Worm (Caenorhabditis elegans) whole organism, L1 larva: ENCODE measurements around the gene F23B12.1.

ENCODE experiments used
- C16A3.4 ChIP-seq: fragments of 150-350 bp; optimal IDR thresholded peaks from 2 replicates; lab custom pipeline; 2014; ENCODE audit warnings: missing biosample characterization, missing genetic modification characterization
- F16B12.6 ChIP-seq: fragments of 150-350 bp; optimal IDR thresholded peaks from 2 replicates; lab custom pipeline; 2014; ENCODE audit warnings: missing biosample characterization, missing genetic modification characterization
- Y116A8C.19 ChIP-seq: sonication (generic microtip); optimal IDR thresholded peaks from 2 replicates; lab custom pipeline; 2016; ENCODE audit warnings: missing compliant biosample characterization, missing genetic modification characterization, borderline replicate concordance
- aha-1 ChIP-seq: fragments of 150-350 bp; optimal IDR thresholded peaks from 2 replicates; lab custom pipeline; 2014; ENCODE audit warnings: missing biosample characterization, missing genetic modification characterization
- ceh-8 ChIP-seq: fragments of 200-800 bp; sonication (Bioruptor generic); optimal IDR thresholded peaks from 2 replicates; lab custom pipeline; 2018; ENCODE audit warnings: mild to moderate bottlenecking, missing genetic modification characterization, moderate library complexity, missing compliant biosample characterization
- ceh-88 ChIP-seq: fragments of 200-800 bp; sonication (Bioruptor generic); IDR thresholded peaks from 2 replicates; pipeline ENCODE4 v1.3.6; 2022; ENCODE audit warnings: missing genetic modification characterization, missing compliant biosample characterization
- ceh-90 ChIP-seq: sonication (generic microtip); optimal IDR thresholded peaks from 2 replicates; lab custom pipeline; 2016; ENCODE audit warnings: missing genetic modification characterization, missing compliant biosample characterization
- efl-1 ChIP-seq, 4 experiments: fragments of 150-350 bp; optimal IDR thresholded peaks in 3 of 4; peaks in 1 of 4; 1 replicate in 1 of 4; 2 replicates in 3 of 4; lab custom pipeline; 2014; ENCODE audit warnings: missing biosample characterization in 2 of 4, missing genetic modification characterization in 2 of 4, missing genetic modification reagents in 2 of 4
- elt-2 ChIP-seq: sonication (generic microtip); optimal IDR thresholded peaks from 2 replicates; lab custom pipeline; 2016; ENCODE audit warnings: missing genetic modification characterization, mild to moderate bottlenecking, inconsistent platforms, missing compliant biosample characterization, missing genetic modification reagents
- ets-5 ChIP-seq: fragments of 200-800 bp; sonication (Bioruptor generic); IDR thresholded peaks from 2 replicates; pipeline ENCODE4 v1.3.6; 2022; ENCODE audit warnings: missing genetic modification characterization, missing compliant biosample characterization
- fkh-4 ChIP-seq: sonication (generic microtip); optimal IDR thresholded peaks from 2 replicates; lab custom pipeline; 2016; ENCODE audit warnings: missing compliant biosample characterization, missing genetic modification characterization, borderline replicate concordance
- fkh-8 ChIP-seq: sonication (generic microtip); optimal IDR thresholded peaks from 2 replicates; lab custom pipeline; 2016; ENCODE audit warnings: mild to moderate bottlenecking, missing genetic modification characterization, missing compliant biosample characterization
- fos-1 ChIP-seq: fragments of 150-350 bp; optimal IDR thresholded peaks from 2 replicates; lab custom pipeline; 2014; ENCODE audit warnings: missing biosample characterization, missing genetic modification characterization
- hlh-17 ChIP-seq: fragments of 200-800 bp; sonication (Bioruptor generic); optimal IDR thresholded peaks from 2 replicates; lab custom pipeline; 2018; ENCODE audit warnings: missing genetic modification characterization, mild to moderate bottlenecking, missing compliant biosample characterization, moderate library complexity, borderline replicate concordance
- hlh-4 ChIP-seq: sonication (generic microtip); optimal IDR thresholded peaks from 2 replicates; lab custom pipeline; 2016; ENCODE audit warnings: mild to moderate bottlenecking, missing genetic modification characterization, missing compliant biosample characterization
- irx-1 ChIP-seq: sonication (generic microtip); optimal IDR thresholded peaks from 2 replicates; lab custom pipeline; 2016; ENCODE audit warnings: missing genetic modification characterization, missing compliant biosample characterization
- isw-1 ChIP-seq: fragments of 200-800 bp; sonication (Bioruptor generic); IDR thresholded peaks from 2 replicates; pipeline ENCODE4 v1.3.6; 2022; ENCODE audit warnings: missing genetic modification characterization, missing compliant biosample characterization
- jun-1 ChIP-seq: fragments of 150-350 bp; optimal IDR thresholded peaks from 2 replicates; lab custom pipeline; 2014; ENCODE audit warnings: missing biosample characterization, missing genetic modification reagents, missing genetic modification characterization
- lin-14 ChIP-seq: fragments of 200-800 bp; sonication (Bioruptor generic); optimal IDR thresholded peaks from 2 replicates; lab custom pipeline; 2018; ENCODE audit warnings: mild to moderate bottlenecking, missing genetic modification characterization, moderate library complexity, missing compliant biosample characterization
- lin-15B ChIP-seq: fragments of 150-350 bp; sonication (generic microtip); optimal IDR thresholded peaks from 3 replicates; lab custom pipeline; 2014; ENCODE audit warnings: missing biosample characterization, missing genetic modification characterization
- lin-35 ChIP-seq, 2 experiments: fragments of 150-350 bp; optimal IDR thresholded peaks; 2 replicates each; lab custom pipeline; 2014; ENCODE audit warnings: missing biosample characterization in 2 of 2, missing genetic modification characterization in 2 of 2, missing genetic modification reagents in 2 of 2
- lir-3 ChIP-seq: sonication (generic microtip); optimal IDR thresholded peaks from 2 replicates; lab custom pipeline; 2016; ENCODE audit warnings: mild to moderate bottlenecking, missing genetic modification characterization, moderate library complexity, missing compliant biosample characterization; ENCODE audit not compliant: poor library complexity
- mab-9 ChIP-seq: fragments of 200-800 bp; sonication (Bioruptor generic); IDR thresholded peaks from 2 replicates; pipeline ENCODE4 v1.3.6; 2022; ENCODE audit warnings: missing genetic modification reagents, missing genetic modification characterization, missing compliant biosample characterization
- mdl-1 ChIP-seq, 2 experiments: fragments of 150-350 bp; optimal IDR thresholded peaks; 2 replicates each; lab custom pipeline; 2014 to 2017; ENCODE audit warnings: missing biosample characterization in 2 of 2, missing genetic modification characterization in 2 of 2, inconsistent platforms in 1 of 2
- mep-1 ChIP-seq: fragments of 150-350 bp; optimal IDR thresholded peaks from 2 replicates; lab custom pipeline; 2014; ENCODE audit warnings: missing biosample characterization, missing genetic modification characterization
- nhr-11 ChIP-seq: fragments of 150-350 bp; optimal IDR thresholded peaks from 2 replicates; lab custom pipeline; 2014; ENCODE audit warnings: missing biosample characterization, missing genetic modification characterization
- nhr-20 ChIP-seq: sonication (generic microtip); optimal IDR thresholded peaks from 2 replicates; lab custom pipeline; 2016; ENCODE audit warnings: mild to moderate bottlenecking, missing genetic modification characterization, missing compliant biosample characterization
- nhr-28 ChIP-seq: fragments of 150-350 bp; optimal IDR thresholded peaks from 2 replicates; lab custom pipeline; 2014; ENCODE audit warnings: missing biosample characterization, missing genetic modification characterization
- nhr-47 ChIP-seq: sonication (generic microtip); optimal IDR thresholded peaks from 2 replicates; lab custom pipeline; 2016; ENCODE audit warnings: mild to moderate bottlenecking, missing genetic modification characterization, moderate library complexity, missing compliant biosample characterization
- nhr-71 ChIP-seq: sonication (generic microtip); optimal IDR thresholded peaks from 2 replicates; lab custom pipeline; 2016; ENCODE audit warnings: mild to moderate bottlenecking, missing genetic modification characterization, moderate library complexity, missing compliant biosample characterization
- nhr-77 ChIP-seq: fragments of 150-350 bp; optimal IDR thresholded peaks from 2 replicates; lab custom pipeline; 2014; ENCODE audit warnings: missing biosample characterization, missing genetic modification characterization
- nhr-85 ChIP-seq: sonication (generic microtip); peaks from one replicate; lab custom pipeline; 2016; ENCODE audit warnings: missing genetic modification characterization, inconsistent platforms, missing compliant biosample characterization
- nhr-90 ChIP-seq: sonication (generic microtip); optimal IDR thresholded peaks from 2 replicates; lab custom pipeline; 2016; ENCODE audit warnings: mild to moderate bottlenecking, missing genetic modification characterization, missing compliant biosample characterization; ENCODE audit not compliant: poor library complexity
- pag-3 ChIP-seq: sonication (generic microtip); optimal IDR thresholded peaks from 2 replicates; lab custom pipeline; 2017; ENCODE audit warnings: missing genetic modification characterization, mild to moderate bottlenecking, missing compliant biosample characterization, antibody characterized with exemption, borderline replicate concordance; ENCODE audit not compliant: insufficient read depth
- pax-3 ChIP-seq: fragments of 200-800 bp; sonication (Bioruptor generic); optimal IDR thresholded peaks from 2 replicates; lab custom pipeline; 2018; ENCODE audit warnings: mild to moderate bottlenecking, missing genetic modification characterization, moderate library complexity, missing compliant biosample characterization
- rnt-1 ChIP-seq: sonication (generic microtip); optimal IDR thresholded peaks from 2 replicates; lab custom pipeline; 2016; ENCODE audit warnings: mild to moderate bottlenecking, missing genetic modification characterization, moderate library complexity, missing compliant biosample characterization
- unc-130 ChIP-seq: fragments of 150-350 bp; optimal IDR thresholded peaks from 2 replicates; lab custom pipeline; 2017; ENCODE audit warnings: missing biosample characterization, missing genetic modification characterization, inconsistent platforms
- unc-62 ChIP-seq: fragments of 150-350 bp; optimal IDR thresholded peaks from 2 replicates; lab custom pipeline; 2014; ENCODE audit warnings: missing biosample characterization, missing genetic modification reagents, missing genetic modification characterization
- vab-15 ChIP-seq: sonication (generic microtip); optimal IDR thresholded peaks from 2 replicates; lab custom pipeline; 2017; ENCODE audit warnings: missing genotype, mild to moderate bottlenecking, missing genetic modification characterization, missing compliant biosample characterization
- zip-4 ChIP-seq: fragments of 200-800 bp; sonication (Bioruptor generic); optimal IDR thresholded peaks from 2 replicates; lab custom pipeline; 2018; ENCODE audit warnings: mild to moderate bottlenecking, missing genetic modification characterization, moderate library complexity, missing compliant biosample characterization
- ztf-11 ChIP-seq, 2 experiments: sonication (generic microtip); optimal IDR thresholded peaks; 2 replicates each; lab custom pipeline; 2016 to 2017; ENCODE audit warnings: missing genetic modification characterization in 2 of 2, missing biosample characterization in 1 of 2, missing compliant biosample characterization in 1 of 2
- ztf-4 ChIP-seq: fragments of 150-350 bp; optimal IDR thresholded peaks from 2 replicates; lab custom pipeline; 2014; ENCODE audit warnings: missing biosample characterization, missing genetic modification characterization

F23B12.1 gene

DNA sequence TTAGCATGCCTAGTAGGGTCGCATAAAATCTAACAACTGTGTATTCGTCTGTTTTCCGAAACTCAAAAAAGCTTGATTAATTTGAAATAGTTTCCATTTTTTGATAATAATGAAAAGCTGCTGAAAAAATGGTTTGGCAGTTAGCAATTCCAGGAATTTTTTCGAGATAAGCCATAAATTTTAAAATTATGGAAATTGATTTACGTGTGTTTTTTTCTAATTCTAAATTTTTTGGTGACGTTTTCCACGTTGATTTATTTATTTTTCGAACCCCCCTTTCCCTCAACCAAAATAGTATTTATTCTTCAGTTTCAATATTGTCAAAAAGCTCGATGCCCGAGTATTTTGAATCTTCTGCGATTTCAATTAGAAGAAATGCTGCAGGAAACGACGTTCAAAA, at the start of gene F23B12.1:
TSS of gene F23B12.1 (plus strand) at position 301 of the 400 bp plus-strand sequence.
- TF ChIP-seq ceh-90 (tag; lab: Kevin White, UChicago) (no peak), nhr-77 (no peak), hlh-17 (GFP tag; lab: Kevin White, UChicago) (no peak), ceh-88 (GFP tag; lab: Robert Waterston, UW) (no peak), mab-9 (GFP tag; lab: Robert Waterston, UW) (no peak), fkh-4 (no peak), efl-1 (optimal IDR thresholded peaks at IDR 0.05; lab: Kevin White, UChicago) (no peak), efl-1 (GFP tag; optimal IDR thresholded peaks at IDR 0.05 in 1 of 2; lab: Kevin White, UChicago) (no peak), nhr-47 (no peak), jun-1 (tag; lab: Kevin White, UChicago) (no peak), ztf-11 (tag; optimal IDR thresholded peaks at IDR 0.05; lab: Kevin White, UChicago) (no peak), lin-14 (GFP tag; lab: Kevin White, UChicago) (no peak), elt-2 (tag; lab: Kevin White, UChicago) (no peak), mep-1 (no peak), ets-5 (GFP tag; lab: Robert Waterston, UW) (no peak), lin-15B (tag; lab: Kevin White, UChicago) (no peak), Y116A8C.19 (tag; lab: Kevin White, UChicago) (no peak), pag-3 (tag; lab: Kevin White, UChicago) (no peak)

DNA sequence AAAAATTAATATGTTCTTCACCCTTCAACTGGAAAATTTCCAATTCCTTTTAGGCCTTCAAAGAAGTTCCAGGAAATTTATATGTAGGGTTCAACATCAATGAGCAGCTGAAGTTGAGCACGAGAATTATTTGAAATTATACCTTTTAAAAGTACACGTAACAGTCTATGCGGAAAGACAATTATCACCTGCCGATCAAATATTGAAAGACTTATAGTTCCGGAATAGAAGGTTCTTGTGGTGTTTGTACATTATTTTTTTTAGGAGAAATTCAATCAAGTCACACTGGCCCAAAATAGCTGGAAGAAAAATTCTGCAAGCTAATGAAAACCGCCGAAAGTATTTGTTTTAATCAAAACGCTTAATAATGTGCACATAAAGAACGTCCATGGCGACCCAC, 48.7 kb upstream of the F23B12.1 start:
- TF ChIP-seq nhr-71 (tag; lab: Kevin White, UChicago) (peak; percentile 10), pax-3 (peak; percentile 4), efl-1 (optimal IDR thresholded peaks at IDR 0.05; lab: Kevin White, UChicago) (no peak), efl-1 (GFP tag; optimal IDR thresholded peaks at IDR 0.05 in 1 of 2; lab: Kevin White, UChicago) (no peak), nhr-90 (tag; lab: Kevin White, UChicago) (no peak), nhr-11 (tag; lab: Kevin White, UChicago) (no peak), ceh-90 (tag; lab: Kevin White, UChicago) (no peak), hlh-4 (tag; lab: Kevin White, UChicago) (peak; percentile 55), fkh-8 (tag; lab: Kevin White, UChicago) (peak; percentile 8)

DNA sequence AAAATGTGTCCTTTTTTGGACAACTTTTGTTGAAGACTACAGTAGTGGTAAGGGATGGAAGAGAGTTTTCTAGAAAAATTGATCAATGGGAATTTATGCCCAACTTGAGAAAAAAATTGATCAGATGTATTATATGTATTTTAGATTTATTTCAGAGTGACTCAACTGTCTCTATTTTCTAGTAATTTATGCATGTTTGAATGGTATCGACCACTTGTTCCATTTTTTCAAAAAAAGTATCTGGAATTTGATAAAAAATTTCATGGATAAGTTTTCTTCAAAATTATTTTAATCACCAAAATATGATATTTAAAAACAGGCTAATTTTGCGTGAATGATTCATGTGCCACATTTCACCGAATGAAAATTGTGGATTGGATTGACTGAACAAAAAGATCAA, 37.1 kb upstream of the F23B12.1 start, which contains the start of gene C15H11.10:
TSS of gene C15H11.10 (plus strand) at position 301 of the 400 bp plus-strand sequence.
- TF ChIP-seq unc-130 (tag; lab: Kevin White, UChicago), result no peak
- no peak for TF ChIP-seq nhr-28
- no peak for TF ChIP-seq lin-35 (GFP tag; optimal IDR thresholded peaks at IDR 0.05; lab: Kevin White, UChicago)
- no peak for TF ChIP-seq nhr-11 (tag; lab: Kevin White, UChicago)
- no peak for TF ChIP-seq aha-1 (tag; lab: Kevin White, UChicago)
- no peak for TF ChIP-seq ceh-8 (GFP tag; lab: Kevin White, UChicago)

DNA sequence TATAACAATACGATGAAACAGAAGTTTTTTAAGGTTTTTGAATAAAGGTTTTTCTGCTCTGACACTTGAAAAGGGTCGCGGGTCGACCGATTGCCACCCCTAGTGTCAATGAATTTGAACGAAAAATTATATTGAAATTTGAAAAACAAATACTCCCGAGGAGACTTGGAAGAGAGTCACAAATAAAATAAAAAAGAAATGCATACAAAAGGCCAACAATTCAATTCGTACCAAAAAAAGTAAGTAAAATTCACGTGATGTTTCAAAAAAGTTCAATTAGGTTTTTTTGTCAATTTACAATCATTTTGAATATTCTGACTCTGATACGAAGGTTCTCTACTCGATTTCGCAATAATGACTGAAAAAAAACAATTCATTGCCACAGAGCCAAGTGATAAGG, 35.5 kb upstream of the F23B12.1 start, which contains the start of gene C15H11.1:
TSS of gene C15H11.1 (plus strand) at position 301 of the 400 bp plus-strand sequence.
- TF ChIP-seq lir-3 (tag; lab: Kevin White, UChicago) (no peak), isw-1 (GFP tag; lab: Robert Waterston, UW) (no peak), mdl-1 (tag; optimal IDR thresholded peaks at IDR 0.05; lab: Kevin White, UChicago) (no peak)

DNA sequence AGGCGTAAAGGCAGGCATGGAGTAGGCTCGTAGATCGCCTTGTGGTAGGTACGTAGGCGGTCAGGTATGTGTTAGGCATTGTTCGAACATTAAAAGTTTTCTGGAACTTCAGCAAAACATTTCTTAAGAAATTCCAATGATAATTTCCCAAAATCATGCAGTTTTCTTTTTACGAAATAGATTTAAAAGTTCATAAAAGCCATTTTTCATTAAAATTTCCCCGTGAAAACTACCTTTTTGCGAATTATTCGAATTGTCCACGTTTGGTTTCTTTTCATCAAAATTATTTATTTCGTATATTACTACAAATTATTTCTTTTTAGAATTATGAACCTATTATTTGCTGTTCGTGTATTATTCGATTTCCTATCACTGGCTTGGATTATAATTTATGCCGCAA, 34.2 kb upstream of the F23B12.1 start, which contains the start of gene C15H11.13:
TSS of gene C15H11.13 (plus strand) at position 301 of the 400 bp plus-strand sequence.
- TF ChIP-seq ztf-4 (tag; lab: Kevin White, UChicago), result no peak
- no peak for TF ChIP-seq nhr-85
- TF ChIP-seq zip-4 (GFP tag; lab: Kevin White, UChicago), result no peak
- no peak for TF ChIP-seq aha-1 (tag; lab: Kevin White, UChicago)
- no peak for TF ChIP-seq nhr-20 (tag; lab: Kevin White, UChicago)
- no peak for TF ChIP-seq irx-1
- TF ChIP-seq rnt-1 (tag; lab: Kevin White, UChicago), result no peak
- no peak for TF ChIP-seq unc-62 (GFP tag; lab: Kevin White, UChicago)
- no peak for TF ChIP-seq F16B12.6 (tag; lab: Kevin White, UChicago)
- no peak for TF ChIP-seq nhr-28
- TF ChIP-seq vab-15, result no peak
- TF ChIP-seq fos-1 (tag; lab: Kevin White, UChicago), result no peak
- no peak for TF ChIP-seq C16A3.4 (tag; lab: Kevin White, UChicago)
- TF ChIP-seq, all 84 proteins: peak for 0
